Fruit fly (Drosophila melanogaster): Measurements from ENCODE around the gene CG6576.
A peak's percentile ranks its signal among the peaks of the same experiment; 100 is the strongest.

The CG6576 gene

DNA sequence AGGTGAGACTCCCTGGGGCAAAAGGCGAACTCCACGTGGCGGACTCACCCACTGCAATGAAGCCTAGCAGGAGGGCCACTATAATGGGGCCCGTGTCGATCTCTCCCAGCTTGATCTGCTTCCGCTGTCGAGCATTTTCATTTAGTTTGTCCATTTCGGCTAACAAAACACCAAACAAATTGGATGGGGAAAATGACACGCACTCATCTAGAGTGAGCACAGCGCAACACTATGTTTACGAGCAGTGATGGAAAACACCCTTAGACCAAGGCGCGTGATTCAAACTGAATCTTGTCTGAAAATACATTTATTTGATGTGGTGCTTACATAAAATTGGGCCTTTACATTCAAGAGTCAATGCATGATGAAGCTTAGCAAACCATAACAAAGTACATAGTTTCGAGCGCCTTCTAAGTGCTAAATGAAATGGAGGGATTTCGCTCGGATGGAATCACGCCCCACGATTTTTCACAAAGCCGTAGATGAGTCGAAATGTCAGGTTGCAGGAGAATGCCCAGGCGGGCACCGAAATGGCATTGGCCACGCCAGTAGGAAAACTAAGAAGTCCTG lies 35.7 kb upstream of the CG6576 start, which contains the start of gene SrpRbeta (continued):
- no peak for TF ChIP-seq ase (GFP tag; IDR thresholded peaks at IDR 0.05)
- no peak for TF ChIP-seq p53 (GFP tag; optimal IDR thresholded peaks at IDR 0.05)
- 0 out of 2 replicates have a peak, but pooled peaks have one; percentile 24 for TF ChIP-seq CG14014 (GFP tag; IDR thresholded peaks at IDR 0.05)
- TF ChIP-seq gem (tag; optimal IDR thresholded peaks at IDR 0.05), result no peak
- TF ChIP-seq CoRest (tag; optimal IDR thresholded peaks at IDR 0.05), result no peak
- no peak for TF ChIP-seq br (optimal IDR thresholded peaks at IDR 0.05)
- no peak for TF ChIP-seq CG31365 (tag; optimal IDR thresholded peaks at IDR 0.05)
- TF ChIP-seq CG12744 (GFP tag; optimal IDR thresholded peaks at IDR 0.05), result no peak
- no peak for TF ChIP-seq CG1602 (GFP tag; optimal IDR thresholded peaks at IDR 0.05)
- TF ChIP-seq btn (GFP tag; optimal IDR thresholded peaks at IDR 0.05), result no peak
- TF ChIP-seq pb (GFP tag; optimal IDR thresholded peaks at IDR 0.05), result no peak
- no peak for TF ChIP-seq E2f1 (GFP tag; IDR thresholded peaks at IDR 0.05)
- TF ChIP-seq Sry-δ (GFP tag; optimal IDR thresholded peaks at IDR 0.05), result peak; percentile 23
- TF ChIP-seq CG15514 (GFP tag; optimal IDR thresholded peaks at IDR 0.05), result peak; percentile 52
- TF ChIP-seq oc (tag; optimal IDR thresholded peaks at IDR 0.05), result no peak
- TF ChIP-seq CG5180 (GFP tag; optimal IDR thresholded peaks at IDR 0.05), result no peak
- TF ChIP-seq sima (GFP tag; optimal IDR thresholded peaks at IDR 0.05), result no peak
- no peak for TF ChIP-seq Hand (GFP tag; optimal IDR thresholded peaks at IDR 0.05)
- no peak for TF ChIP-seq Camta (GFP tag; optimal IDR thresholded peaks at IDR 0.05)
- TF ChIP-seq inv (GFP tag; IDR thresholded peaks at IDR 0.05; ENCODE audit: partially characterized antibody), result no peak
- no peak for TF ChIP-seq TFAM (GFP tag; optimal IDR thresholded peaks at IDR 0.05)
- no peak for TF ChIP-seq Lim3 (GFP tag; IDR thresholded peaks at IDR 0.05)
- TF ChIP-seq al (GFP tag; IDR thresholded peaks at IDR 0.05), result no peak
- TF ChIP-seq run (tag; optimal IDR thresholded peaks at IDR 0.05), result no peak
- no peak for TF ChIP-seq Nf-YB (GFP tag; optimal IDR thresholded peaks at IDR 0.05)
- TF ChIP-seq bowl (GFP tag; IDR thresholded peaks at IDR 0.05), result no peak
- TF ChIP-seq MBD-R2 (GFP tag; IDR thresholded peaks at IDR 0.05), result peak; percentile 63; the same call in 1 of the 2 replicates
- no peak for TF ChIP-seq grn (GFP tag; optimal IDR thresholded peaks at IDR 0.05)
- TF ChIP-seq chif (GFP tag; optimal IDR thresholded peaks at IDR 0.05), result no peak
- TF ChIP-seq seq (GFP tag; IDR thresholded peaks at IDR 0.05), result no peak
- TF ChIP-seq Oaz (GFP tag; IDR thresholded peaks at IDR 0.05), result no peak
- TF ChIP-seq onecut (GFP tag; IDR thresholded peaks at IDR 0.05), result no peak
- TF ChIP-seq crc (GFP tag; optimal IDR thresholded peaks at IDR 0.05), result no peak
- peak; percentile 15 for TF ChIP-seq BEAF-32 (GFP tag; optimal IDR thresholded peaks at IDR 0.05)
- no peak for TF ChIP-seq Doc2 (GFP tag; IDR thresholded peaks at IDR 0.05)
- no peak for TF ChIP-seq Gug (GFP tag; IDR thresholded peaks at IDR 0.05)
- TF ChIP-seq CG1832 (GFP tag; optimal IDR thresholded peaks at IDR 0.05), result no peak
- TF ChIP-seq Bgb (GFP tag; IDR thresholded peaks at IDR 0.05; ENCODE audit: partially characterized antibody), result no peak
- TF ChIP-seq CG31224 (GFP tag; IDR thresholded peaks at IDR 0.05), result no peak
- no peak for TF ChIP-seq az2 (GFP tag; optimal IDR thresholded peaks at IDR 0.05)
- no peak for TF ChIP-seq scrt (GFP tag; optimal IDR thresholded peaks at IDR 0.05)
- no peak for TF ChIP-seq CG6854 (GFP tag; optimal IDR thresholded peaks at IDR 0.05)
- no peak for TF ChIP-seq CG17829 (tag; optimal IDR thresholded peaks at IDR 0.05)
- peak; percentile 26 for TF ChIP-seq CG17186 (GFP tag; optimal IDR thresholded peaks at IDR 0.05)
- no peak for TF ChIP-seq CG11093 (GFP tag; IDR thresholded peaks at IDR 0.05)
- peak; percentile 93 for TF ChIP-seq Dp (GFP tag; optimal IDR thresholded peaks at IDR 0.05)
- TF ChIP-seq pnt (GFP tag; optimal IDR thresholded peaks at IDR 0.05), result no peak
- TF ChIP-seq CG2116 (GFP tag; optimal IDR thresholded peaks at IDR 0.05), result peak; percentile 47
- TF ChIP-seq CG9215 (GFP tag; IDR thresholded peaks at IDR 0.05), result no peak
- TF ChIP-seq CG14965 (GFP tag; optimal IDR thresholded peaks at IDR 0.05; ENCODE audit: borderline replicate concordance), result no peak
- no peak for TF ChIP-seq CG13424 (tag; optimal IDR thresholded peaks at IDR 0.05)
- no peak for TF ChIP-seq Tbp (GFP tag; optimal IDR thresholded peaks at IDR 0.05)
